Fruit fly (Drosophila melanogaster) whole organism: ENCODE measurements around the gene CG7675.

Source experiments
- CG8478 ChIP-seq: fragments of >200 bp; optimal IDR thresholded peaks from 2 replicates; lab custom pipeline; 2018; ENCODE audit warnings: inconsistent platforms
- Dll ChIP-seq: fragments of >200 bp; optimal IDR thresholded peaks from 2 replicates; lab custom pipeline; 2017
- EcR ChIP-seq, 2 experiments: fragments of >200 bp; optimal IDR thresholded peaks; 2 replicates each; lab custom pipeline; 2017; ENCODE audit warnings: missing biosample characterization in 2 of 2, missing genetic modification characterization in 2 of 2, missing genetic modification reagents in 2 of 2
- pan ChIP-seq: fragments of >200 bp; optimal IDR thresholded peaks from 2 replicates; lab custom pipeline; 2017
- psq ChIP-seq: fragments of >200 bp; optimal IDR thresholded peaks from 2 replicates; lab custom pipeline; 2017
- usp ChIP-seq: fragments of >200 bp; optimal IDR thresholded peaks from 2 replicates; lab custom pipeline; 2017; ENCODE audit warnings: missing biosample characterization, missing genetic modification characterization, mixed read lengths

DNA sequence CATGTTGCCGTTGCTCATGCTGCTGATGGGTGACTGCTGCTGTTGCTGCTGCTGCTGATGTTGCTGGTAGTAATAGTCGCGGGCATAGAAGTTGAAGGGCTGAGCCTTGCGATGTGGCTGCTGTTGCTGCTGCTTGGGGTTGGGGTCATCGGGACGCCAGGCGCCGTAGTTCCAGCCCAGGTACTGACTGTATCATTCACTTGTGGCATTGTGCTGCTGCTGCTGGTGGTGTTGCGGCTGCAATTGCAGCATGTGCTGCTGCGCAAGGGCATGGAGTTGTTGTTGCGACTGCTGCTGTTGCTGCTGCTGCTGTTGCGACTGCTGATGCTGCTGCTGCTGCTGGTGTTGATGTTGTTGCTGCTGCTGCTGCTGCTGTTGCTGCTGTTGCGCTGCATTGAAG is 41.5 kb upstream of the CG7675 start:
- TF ChIP-seq usp (GFP tag; lab: Kevin White, UChicago) (no peak), EcR (GFP tag; optimal IDR thresholded peaks at IDR 0.05; lab: Kevin White, UChicago) (no peak), Dll (no peak), CG8478 (lab: Kevin White, UChicago) (no peak), psq (no peak), pan (lab: Kevin White, UChicago) (no peak)
